Fruit fly (Drosophila melanogaster) whole organism, prepupa: ENCODE data around the gene CG8840.

Experiments used
- CG4318 ChIP-seq: fragments of 200-800 bp; sonication (Bioruptor generic); optimal IDR thresholded peaks from 3 replicates; lab custom pipeline; 2017; ENCODE audit warnings: missing biosample characterization, mild to moderate bottlenecking, missing genetic modification characterization
- CG6163 ChIP-seq: fragments of 200-800 bp; sonication (Bioruptor generic); IDR thresholded peaks from 3 replicates; pipeline ENCODE4 v1.3.6; 2022; ENCODE audit warnings: missing biosample characterization, missing genetic modification characterization
- CG8319 ChIP-seq: fragments of 200-800 bp; sonication (Bioruptor generic); optimal IDR thresholded peaks from 3 replicates; lab custom pipeline; 2016; ENCODE audit warnings: missing biosample characterization, missing genetic modification characterization
- Hr4 ChIP-seq: fragments of 200-800 bp; sonication (Bioruptor generic); optimal IDR thresholded peaks from 3 replicates; lab custom pipeline; 2016; ENCODE audit warnings: missing biosample characterization, missing genetic modification characterization
- Smox ChIP-seq: fragments of 200-800 bp; sonication (Bioruptor generic); optimal IDR thresholded peaks from 3 replicates; lab custom pipeline; 2016; ENCODE audit warnings: missing biosample characterization, missing genetic modification characterization
- Sox14 ChIP-seq: fragments of 200-800 bp; sonication (Bioruptor generic); optimal IDR thresholded peaks from 3 replicates; lab custom pipeline; 2016; ENCODE audit warnings: missing biosample characterization, missing genetic modification characterization
- eg ChIP-seq: fragments of 200-800 bp; sonication (Bioruptor generic); IDR thresholded peaks from 3 replicates; pipeline ENCODE4 v1.3.6; 2022; ENCODE audit warnings: missing biosample characterization, missing genetic modification characterization
- lz ChIP-seq: fragments of 200-800 bp; sonication (Bioruptor generic); optimal IDR thresholded peaks from 3 replicates; lab custom pipeline; 2016; ENCODE audit warnings: missing biosample characterization, missing genetic modification characterization
- spab ChIP-seq: fragments of 200-800 bp; sonication (Bioruptor generic); optimal IDR thresholded peaks from 2 replicates; lab custom pipeline; 2017; ENCODE audit warnings: missing biosample characterization, mild to moderate bottlenecking, missing genetic modification characterization, missing genetic modification reagents
- svp ChIP-seq: fragments of 200-800 bp; sonication (Bioruptor generic); peaks from one replicate; lab custom pipeline; 2016; ENCODE audit warnings: missing biosample characterization, missing genetic modification characterization

Gene CG8840

DNA sequence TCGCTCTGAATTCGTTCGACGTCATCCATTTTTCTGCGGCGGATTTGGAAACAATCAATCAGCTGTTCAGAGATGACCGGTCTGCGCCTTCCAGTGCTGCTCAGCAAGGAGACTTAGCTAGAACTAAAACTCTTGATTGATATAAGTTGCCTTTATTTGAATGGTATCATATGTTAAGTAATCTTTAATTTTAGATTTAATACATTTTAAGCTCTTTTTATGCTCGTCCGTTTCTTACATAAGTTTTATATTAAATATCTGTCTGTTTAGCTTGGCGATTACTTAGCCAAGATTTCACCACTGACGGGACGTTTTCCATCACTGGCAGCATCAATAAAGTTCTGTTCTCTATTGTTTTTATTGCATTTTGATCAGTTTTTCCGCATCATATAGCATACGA is 46.6 kb downstream of the CG8840 start, which contains the start of the genes Cog3 and Sec5 (continued):
- TF ChIP-seq CG6163 (GFP tag; lab: Robert Waterston, UW) (no peak), spab (GFP tag; lab: Kevin White, UChicago) (no peak), Smox (GFP tag; lab: Kevin White, UChicago) (no peak), Hr4 (GFP tag; lab: Kevin White, UChicago) (no peak), CG4318 (no peak), eg (peak; percentile 41; the same call in 1 of the 3 replicates), lz (GFP tag; lab: Kevin White, UChicago) (peak; percentile 66), CG8319 (GFP tag; lab: Kevin White, UChicago) (no peak), svp (GFP tag; lab: Kevin White, UChicago) (no peak), Sox14 (GFP tag; lab: Kevin White, UChicago) (peak; percentile 80)
- TF ChIP-seq, all 60 proteins: peak for 14
